Worm (Caenorhabditis elegans) whole organism, young adult: ENCODE results near the gene M04G7.1.

ENCODE experiments used
- ceh-58 ChIP-seq: fragments of 200-800 bp; sonication (Bioruptor generic); IDR thresholded peaks from 2 replicates; pipeline ENCODE4 v1.3.6; 2022; ENCODE audit warnings: missing genetic modification characterization, missing compliant biosample characterization
- dox-1 ChIP-seq: fragments of 200-800 bp; sonication (Bioruptor generic); IDR thresholded peaks from 2 replicates; pipeline ENCODE4 v1.3.6; 2022; ENCODE audit warnings: missing genetic modification reagents, missing genetic modification characterization, missing compliant biosample characterization
- egrh-3 ChIP-seq: fragments of 200-800 bp; sonication (Bioruptor generic); IDR thresholded peaks from 2 replicates; pipeline ENCODE4 v1.3.6; 2022; ENCODE audit warnings: missing genetic modification reagents, missing genetic modification characterization, missing compliant biosample characterization
- lin-26 ChIP-seq: fragments of 200-800 bp; sonication (Bioruptor generic); IDR thresholded peaks from 2 replicates; pipeline ENCODE4 v1.3.6; 2022; ENCODE audit warnings: missing genetic modification reagents, missing genetic modification characterization, missing compliant biosample characterization
- madf-10 ChIP-seq: sonication (generic microtip); optimal IDR thresholded peaks from 2 replicates; lab custom pipeline; 2016; ENCODE audit warnings: mild to moderate bottlenecking, missing genetic modification characterization, missing compliant biosample characterization
- zfh-2 ChIP-seq: fragments of 200-800 bp; sonication (Bioruptor generic); conservative IDR thresholded peaks from 2 replicates; pipeline ENCODE4 v1.3.6; 2022; ENCODE audit warnings: missing genetic modification reagents, missing genetic modification characterization, missing compliant biosample characterization

The M04G7.1 gene

DNA sequence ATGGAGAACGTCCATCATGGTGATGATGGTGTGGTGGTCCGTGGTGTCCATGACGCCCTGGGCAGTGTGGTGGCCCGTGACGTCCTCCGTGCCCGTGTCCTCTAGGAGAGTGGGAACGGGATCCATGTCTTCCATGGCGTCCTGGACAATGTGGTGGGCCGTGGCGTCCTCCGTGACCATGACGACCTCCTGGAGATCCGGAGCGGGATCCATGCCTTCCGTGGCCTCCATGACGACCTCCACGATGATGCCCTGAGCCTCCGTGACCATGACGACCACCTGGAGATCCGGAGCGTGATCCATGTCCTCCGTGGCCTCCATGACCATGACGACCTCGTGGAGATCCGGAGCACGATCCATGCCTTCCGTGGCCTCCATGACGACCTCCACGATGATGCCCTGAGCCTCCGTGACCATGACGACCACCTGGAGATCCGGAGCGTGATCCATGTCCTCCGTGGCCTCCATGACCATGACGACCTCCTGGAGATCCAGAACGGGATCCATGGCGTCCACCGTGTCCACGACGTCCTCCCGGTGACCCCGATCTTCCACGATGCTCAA lies 49.8 kb downstream of the M04G7.1 start:
- TF ChIP-seq zfh-2 (GFP tag; lab: Robert Waterston, UW) (peak; percentile 54; the same call in 1 of the 2 replicates), ceh-58 (GFP tag; lab: Robert Waterston, UW) (0 out of 2 replicates have a peak, but pooled peaks have one; percentile 55), egrh-3 (GFP tag; lab: Robert Waterston, UW) (peak; percentile 65; the same call in 1 of the 2 replicates), dox-1 (0 out of 2 replicates have a peak, but pooled peaks have one; percentile 14)

DNA sequence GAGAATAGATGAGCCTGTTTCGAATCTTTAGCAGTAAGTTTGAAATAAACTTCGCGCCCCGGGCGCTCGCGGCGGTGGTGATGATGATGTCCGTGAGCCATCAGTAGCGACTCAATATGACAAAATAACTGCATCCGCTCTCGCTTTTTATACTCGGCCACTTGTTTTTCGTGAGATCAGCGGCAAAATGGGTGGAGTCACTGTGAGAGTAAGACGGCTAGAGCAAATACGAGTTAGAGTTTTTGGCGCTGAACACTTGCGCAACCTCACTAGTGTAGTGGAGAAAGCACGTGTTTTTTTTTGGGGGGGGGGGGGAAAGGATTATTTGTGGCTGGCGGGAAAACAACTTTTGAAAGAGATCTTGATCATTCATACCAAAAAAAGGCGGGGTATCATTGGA lies 50.8 kb downstream of the M04G7.1 start, which contains the start of gene W03G1.5:
Gene W03G1.5 (minus strand): TSS at position 101 of the 400 bp plus-strand sequence.
- TF ChIP-seq madf-10 (tag; lab: Kevin White, UChicago) (no peak), lin-26 (peak; percentile 50; the same call in 1 of the 2 replicates)
